Worm (Caenorhabditis elegans) whole organism, young adult: ENCODE data around the gene ipla-6.

Source experiments
- F10E7.11 ChIP-seq: sonication (generic microtip); optimal IDR thresholded peaks from 2 replicates; lab custom pipeline; 2017; ENCODE audit warnings: mild to moderate bottlenecking, missing genetic modification characterization, moderate library complexity, missing compliant biosample characterization
- F33H1.4 ChIP-seq: fragments of 200-800 bp; sonication (Bioruptor generic); IDR thresholded peaks from 2 replicates; pipeline ENCODE4 v1.3.6; 2022; ENCODE audit warnings: missing genetic modification reagents, missing genetic modification characterization, missing compliant biosample characterization
- Y79H2A.3 ChIP-seq: fragments of 200-800 bp; sonication (Bioruptor generic); conservative IDR thresholded peaks from 2 replicates; pipeline ENCODE4 v1.3.6; 2022; ENCODE audit warnings: missing genetic modification reagents, missing genetic modification characterization, missing compliant biosample characterization
- dpff-1 ChIP-seq: sonication (generic microtip); optimal IDR thresholded peaks from 2 replicates; lab custom pipeline; 2017; ENCODE audit warnings: mild to moderate bottlenecking, missing genetic modification characterization, missing compliant biosample characterization
- gei-17 ChIP-seq: fragments of 200-800 bp; sonication (Bioruptor generic); optimal IDR thresholded peaks from 2 replicates; lab custom pipeline; 2018; ENCODE audit warnings: mild to moderate bottlenecking, missing genetic modification characterization, missing compliant biosample characterization
- him-1 ChIP-seq: sonication (generic microtip); optimal IDR thresholded peaks from 2 replicates; lab custom pipeline; 2016; ENCODE audit warnings: missing genotype, missing genetic modification reagents, missing genetic modification characterization, missing compliant biosample characterization
- hsf-1 ChIP-seq: fragments of 200-800 bp; sonication (Bioruptor generic); IDR thresholded peaks from 2 replicates; pipeline ENCODE4 v1.3.6; 2022; ENCODE audit warnings: missing genetic modification reagents, missing genetic modification characterization, missing compliant biosample characterization
- lag-1 ChIP-seq: fragments of 200-800 bp; sonication (Bioruptor generic); IDR thresholded peaks from 2 replicates; pipeline ENCODE4 v1.3.6; 2022; ENCODE audit warnings: missing genetic modification reagents, missing genetic modification characterization, missing compliant biosample characterization
- lin-26 ChIP-seq: fragments of 200-800 bp; sonication (Bioruptor generic); IDR thresholded peaks from 2 replicates; pipeline ENCODE4 v1.3.6; 2022; ENCODE audit warnings: missing genetic modification reagents, missing genetic modification characterization, missing compliant biosample characterization
- lin-35 ChIP-seq, 3 experiments: fragments of 150-350 bp in 2 of 3; sonication (generic microtip) in 1 of 3; optimal IDR thresholded peaks; 2 replicates each; lab custom pipeline; 2014 to 2018; ENCODE audit warnings: missing biosample characterization in 3 of 3, missing genetic modification characterization in 3 of 3, missing genetic modification reagents in 3 of 3
- lin-54 ChIP-seq: fragments of 200-800 bp; sonication (Bioruptor generic); optimal IDR thresholded peaks from 2 replicates; lab custom pipeline; 2018; ENCODE audit warnings: mild to moderate bottlenecking, missing genetic modification characterization, missing compliant biosample characterization
- madf-10 ChIP-seq: sonication (generic microtip); optimal IDR thresholded peaks from 2 replicates; lab custom pipeline; 2016; ENCODE audit warnings: mild to moderate bottlenecking, missing genetic modification characterization, missing compliant biosample characterization
- madf-3 ChIP-seq: fragments of 200-800 bp; sonication (Bioruptor generic); IDR thresholded peaks from 2 replicates; pipeline ENCODE4 v1.3.6; 2022; ENCODE audit warnings: missing genetic modification reagents, missing genetic modification characterization, missing compliant biosample characterization
- madf-8 ChIP-seq: fragments of 200-800 bp; sonication (Bioruptor generic); conservative IDR thresholded peaks from 2 replicates; pipeline ENCODE4 v1.3.6; 2022; ENCODE audit warnings: missing genetic modification reagents, missing genetic modification characterization, missing compliant biosample characterization
- mes-4 ChIP-seq: sonication (generic microtip); optimal IDR thresholded peaks from 2 replicates; lab custom pipeline; 2016; ENCODE audit warnings: missing genotype, missing genetic modification characterization, missing compliant biosample characterization
- mxl-1 ChIP-seq: sonication (generic microtip); optimal IDR thresholded peaks from 2 replicates; lab custom pipeline; 2016; ENCODE audit warnings: missing genetic modification characterization, missing compliant biosample characterization
- repo-1 ChIP-seq: sonication (generic microtip); optimal IDR thresholded peaks from 2 replicates; lab custom pipeline; 2017; ENCODE audit warnings: mild to moderate bottlenecking, missing genetic modification characterization, missing compliant biosample characterization
- sdz-38 ChIP-seq: sonication (generic microtip); optimal IDR thresholded peaks from 2 replicates; lab custom pipeline; 2016; ENCODE audit warnings: missing genotype, missing genetic modification characterization, missing compliant biosample characterization
- unc-130 ChIP-seq: sonication (generic microtip); optimal IDR thresholded peaks from 2 replicates; lab custom pipeline; 2016; ENCODE audit warnings: missing genetic modification reagents, missing genetic modification characterization, missing compliant biosample characterization
- zfh-2 ChIP-seq: fragments of 200-800 bp; sonication (Bioruptor generic); conservative IDR thresholded peaks from 2 replicates; pipeline ENCODE4 v1.3.6; 2022; ENCODE audit warnings: missing genetic modification reagents, missing genetic modification characterization, missing compliant biosample characterization
- ztf-25 ChIP-seq: fragments of 200-800 bp; sonication (Bioruptor generic); IDR thresholded peaks from 2 replicates; pipeline ENCODE4 v1.3.6; 2022; ENCODE audit warnings: missing genetic modification reagents, missing genetic modification characterization, missing compliant biosample characterization

ipla-6 gene

DNA sequence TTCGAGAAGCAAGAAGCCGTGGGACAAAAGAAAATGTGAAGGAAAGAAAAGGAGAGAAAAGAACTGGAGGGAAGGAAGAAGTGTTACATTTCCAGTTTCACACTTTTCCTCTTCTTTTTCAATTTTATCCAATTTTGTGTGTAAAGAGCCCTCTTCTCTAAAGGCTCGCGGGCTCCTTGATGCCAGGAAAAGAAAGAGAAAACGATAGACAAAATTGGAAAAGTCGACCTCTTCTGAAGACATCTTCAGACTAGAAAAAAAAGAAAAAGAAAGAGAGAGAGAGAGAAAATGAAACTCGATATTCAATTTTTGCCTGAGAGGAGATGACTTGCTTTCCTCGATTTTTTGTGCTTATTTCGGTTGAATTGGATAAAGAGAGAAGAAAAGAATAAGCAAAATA lies 47.6 kb downstream of the ipla-6 start:
- TF ChIP-seq dpff-1 (tag; lab: Kevin White, UChicago) (no peak), unc-130 (GFP tag; lab: Kevin White, UChicago) (no peak), madf-3 (GFP tag; lab: Robert Waterston, UW) (no peak), lin-54 (no peak), zfh-2 (GFP tag; lab: Robert Waterston, UW) (no peak), madf-10 (tag; lab: Kevin White, UChicago) (no peak), lin-35 (GFP tag; optimal IDR thresholded peaks at IDR 0.05; lab: Kevin White, UChicago) (no peak), ztf-25 (no peak), hsf-1 (GFP tag; lab: Robert Waterston, UW) (no peak), lag-1 (GFP tag; lab: Robert Waterston, UW) (no peak)

DNA sequence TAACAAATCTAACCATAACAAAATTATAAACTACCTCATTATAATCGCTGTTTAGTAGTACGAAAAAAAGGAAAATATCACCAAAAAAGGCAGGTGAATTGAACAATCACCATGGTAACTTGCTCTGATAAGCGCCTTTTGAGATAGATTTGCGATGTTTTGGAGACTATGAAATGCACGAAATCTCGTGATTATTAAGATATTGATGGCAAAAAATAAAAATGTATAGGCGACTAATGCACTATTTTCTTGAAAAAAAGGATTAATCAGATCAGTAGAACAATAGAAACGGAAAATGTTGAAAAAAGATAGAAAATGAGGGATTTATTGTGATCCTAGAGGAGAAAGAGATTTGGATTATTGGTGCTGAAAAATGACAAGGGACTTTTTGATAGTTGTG lies 51.1 kb downstream of the ipla-6 start:
- TF ChIP-seq Y79H2A.3 (GFP tag; lab: Robert Waterston, UW) (no peak), repo-1 (no peak), lin-26 (GFP tag; lab: Robert Waterston, UW) (no peak), F10E7.11 (tag; lab: Kevin White, UChicago) (no peak), gei-17 (no peak), mes-4 (tag; lab: Kevin White, UChicago) (no peak), him-1 (tag; lab: Kevin White, UChicago) (no peak), sdz-38 (tag; lab: Kevin White, UChicago) (no peak), mxl-1 (tag; lab: Kevin White, UChicago) (no peak), F33H1.4 (GFP tag; lab: Robert Waterston, UW) (no peak), unc-130 (GFP tag; lab: Kevin White, UChicago) (no peak), madf-8 (no peak)
